Fruit fly (Drosophila melanogaster) whole organism, wandering third instar larva: ENCODE results near the gene armi.

ENCODE experiments used
- Abd-B ChIP-seq: fragments of >200 bp; optimal IDR thresholded peaks from 2 replicates; lab custom pipeline; 2017; ENCODE audit warnings: missing biosample characterization, missing genetic modification characterization
- CG32264 ChIP-seq: fragments of 200-800 bp; sonication (Bioruptor generic); optimal IDR thresholded peaks from 2 replicates; lab custom pipeline; 2016; ENCODE audit warnings: missing biosample characterization, missing genetic modification characterization
- CG9705 ChIP-seq: fragments of 200-800 bp; sonication (Bioruptor generic); optimal IDR thresholded peaks from 2 replicates; lab custom pipeline; 2018; ENCODE audit warnings: missing biosample characterization, mild to moderate bottlenecking, missing genetic modification characterization
- CrebA ChIP-seq: fragments of 200-800 bp; sonication (Bioruptor generic); optimal IDR thresholded peaks from 2 replicates; lab custom pipeline; 2016; ENCODE audit warnings: missing biosample characterization, mild to moderate bottlenecking, missing genetic modification characterization, borderline replicate concordance
- Dfd ChIP-seq: fragments of >200 bp; optimal IDR thresholded peaks from 2 replicates; lab custom pipeline; 2017; ENCODE audit warnings: missing biosample characterization, missing genetic modification characterization
- Dif ChIP-seq: fragments of 200-275, 200-300 bp; sonication (Bioruptor generic); optimal IDR thresholded peaks from 2 replicates; lab custom pipeline; 2018; ENCODE audit warnings: missing biosample characterization, missing genetic modification characterization; ENCODE audit not compliant: partially characterized antibody
- GATAd ChIP-seq: sonication (Bioruptor generic); optimal IDR thresholded peaks from 2 replicates; lab custom pipeline; 2016; ENCODE audit warnings: missing biosample characterization, missing genetic modification characterization
- HLH106 ChIP-seq: fragments of 200-800 bp; optimal IDR thresholded peaks from 3 replicates; lab custom pipeline; 2019; ENCODE audit warnings: missing biosample characterization, mild to moderate bottlenecking, missing genetic modification characterization, moderate library complexity
- Hnf4 ChIP-seq: fragments of 200-800 bp; sonication (Bioruptor generic); optimal IDR thresholded peaks from 2 replicates; lab custom pipeline; 2016; ENCODE audit warnings: missing biosample characterization, mild to moderate bottlenecking, missing genetic modification characterization
- Hr78 ChIP-seq: fragments of >200 bp; optimal IDR thresholded peaks from 2 replicates; lab custom pipeline; 2017; ENCODE audit warnings: missing biosample characterization, missing genetic modification characterization
- Hr83 ChIP-seq: fragments of 200-300 bp; sonication (Bioruptor generic); optimal IDR thresholded peaks from 2 replicates; lab custom pipeline; 2016; ENCODE audit warnings: missing biosample characterization, mild to moderate bottlenecking, missing genetic modification characterization, moderate library complexity; ENCODE audit not compliant: poor library complexity, severe bottlenecking
- Jra ChIP-seq: sonication (Bioruptor generic); optimal IDR thresholded peaks from 2 replicates; lab custom pipeline; 2016; ENCODE audit warnings: missing biosample characterization, missing genetic modification characterization
- Mio ChIP-seq: sonication (Bioruptor generic); optimal IDR thresholded peaks from 2 replicates; lab custom pipeline; 2016; ENCODE audit warnings: missing biosample characterization, missing genetic modification characterization
- Myc ChIP-seq: fragments of >200 bp; optimal IDR thresholded peaks from 2 replicates; lab custom pipeline; 2017
- N ChIP-seq: fragments of >200 bp; optimal IDR thresholded peaks from 2 replicates; lab custom pipeline; 2018; ENCODE audit warnings: missing biosample characterization, missing external identifiers, missing genetic modification characterization
- OdsH ChIP-seq: fragments of 200-800 bp; sonication (Bioruptor generic); optimal IDR thresholded peaks from 2 replicates; lab custom pipeline; 2016; ENCODE audit warnings: missing biosample characterization, mild to moderate bottlenecking, missing genetic modification characterization
- Rel ChIP-seq, 2 experiments: fragments of 200-800 bp; sonication (Bioruptor generic) in 1 of 2; optimal IDR thresholded peaks; 2 replicates in 1 of 2; 3 replicates in 1 of 2; lab custom pipeline; 2016 to 2019; ENCODE audit warnings: mild to moderate bottlenecking in 2 of 2, missing biosample characterization in 2 of 2, missing genetic modification characterization in 2 of 2, moderate library complexity in 1 of 2
- Sp1 ChIP-seq: fragments of 200-800 bp; sonication (Bioruptor generic); optimal IDR thresholded peaks from 3 replicates; lab custom pipeline; 2019; ENCODE audit warnings: missing biosample characterization, mild to moderate bottlenecking, missing genetic modification characterization, moderate library complexity
- Vsx2 ChIP-seq: fragments of 200-300, 225-300 bp; sonication (Bioruptor generic); optimal IDR thresholded peaks from 2 replicates; lab custom pipeline; 2018; ENCODE audit warnings: missing biosample characterization, missing genetic modification characterization; ENCODE audit not compliant: partially characterized antibody
- br ChIP-seq: fragments of 200-800 bp; sonication (Bioruptor generic); optimal IDR thresholded peaks from 2 replicates; lab custom pipeline; 2016; ENCODE audit warnings: missing biosample characterization, missing genetic modification characterization
- brk ChIP-seq: fragments of 200-800 bp; sonication (Bioruptor generic); optimal IDR thresholded peaks from 2 replicates; lab custom pipeline; 2016; ENCODE audit warnings: missing biosample characterization, mild to moderate bottlenecking, missing genetic modification characterization
- dl ChIP-seq, 2 experiments: fragments of 175-275, 200-275 bp in 1 of 2; fragments of 200-275 bp in 1 of 2; sonication (Bioruptor generic); optimal IDR thresholded peaks; lab custom pipeline; 2018; ENCODE audit warnings: mild to moderate bottlenecking in 2 of 2, missing biosample characterization in 2 of 2, missing genetic modification characterization in 2 of 2, moderate library complexity in 2 of 2; ENCODE audit not compliant: partially characterized antibody in 2 of 2, insufficient read depth in 1 of 2
- dmrt93B ChIP-seq: fragments of 200-800 bp; sonication (Bioruptor generic); optimal IDR thresholded peaks from 2 replicates; lab custom pipeline; 2018; ENCODE audit warnings: missing biosample characterization, mild to moderate bottlenecking, missing genetic modification characterization
- dsf ChIP-seq: sonication (Bioruptor generic); optimal IDR thresholded peaks from 2 replicates; lab custom pipeline; 2016; ENCODE audit warnings: missing biosample characterization, missing genetic modification characterization, borderline replicate concordance
- ey ChIP-seq: fragments of 200-800 bp; sonication (Bioruptor generic); optimal IDR thresholded peaks from 2 replicates; lab custom pipeline; 2016; ENCODE audit warnings: missing biosample characterization, missing genetic modification characterization
- foxo ChIP-seq, 2 experiments: fragments of 200-800 bp; sonication (Bioruptor generic); optimal IDR thresholded peaks; 2 replicates in 1 of 2; 3 replicates in 1 of 2; lab custom pipeline; 2016 to 2017; ENCODE audit warnings: missing biosample characterization in 2 of 2, missing genetic modification characterization in 2 of 2
- fru ChIP-seq: fragments of 200-800 bp; sonication (Bioruptor generic); optimal IDR thresholded peaks from 3 replicates; lab custom pipeline; 2016; ENCODE audit warnings: missing biosample characterization, mild to moderate bottlenecking, missing genetic modification characterization
- h ChIP-seq: fragments of 200-800 bp; sonication (Bioruptor generic); optimal IDR thresholded peaks from 3 replicates; lab custom pipeline; 2016; ENCODE audit warnings: missing biosample characterization, mild to moderate bottlenecking, missing genetic modification characterization
- jim ChIP-seq: fragments of 175-275, 200-325 bp; sonication (Bioruptor generic); optimal IDR thresholded peaks from 2 replicates; lab custom pipeline; 2016; ENCODE audit warnings: missing biosample characterization, mild to moderate bottlenecking, missing genetic modification characterization
- lola ChIP-seq: fragments of >200 bp; optimal IDR thresholded peaks from 2 replicates; lab custom pipeline; 2017; ENCODE audit warnings: missing biosample characterization, missing genetic modification characterization
- pan ChIP-seq: fragments of >200 bp; optimal IDR thresholded peaks from 2 replicates; lab custom pipeline; 2017
- psq ChIP-seq: fragments of 200-800 bp; sonication (Bioruptor generic); optimal IDR thresholded peaks from 3 replicates; lab custom pipeline; 2017; ENCODE audit warnings: missing biosample characterization, mild to moderate bottlenecking, missing genetic modification characterization, moderate library complexity
- rgr ChIP-seq: fragments of 200-800 bp; sonication (Bioruptor generic); optimal IDR thresholded peaks from 3 replicates; lab custom pipeline; 2016; ENCODE audit warnings: missing biosample characterization, mild to moderate bottlenecking, missing genetic modification characterization
- sage ChIP-seq: fragments of 200-800 bp; sonication (Bioruptor generic); optimal IDR thresholded peaks from 2 replicates; lab custom pipeline; 2016; ENCODE audit warnings: missing biosample characterization, mild to moderate bottlenecking, missing genetic modification characterization
- sv ChIP-seq: fragments of 200-800 bp; sonication (Bioruptor generic); optimal IDR thresholded peaks from 3 replicates; lab custom pipeline; 2016; ENCODE audit warnings: missing biosample characterization, missing genetic modification characterization
- tai ChIP-seq: sonication (Bioruptor generic); optimal IDR thresholded peaks from 2 replicates; lab custom pipeline; 2016; ENCODE audit warnings: missing biosample characterization, missing genetic modification characterization
- usp ChIP-seq: fragments of >200 bp; optimal IDR thresholded peaks from 2 replicates; lab custom pipeline; 2017; ENCODE audit warnings: missing biosample characterization, missing genetic modification characterization
- woc ChIP-seq: sonication (Bioruptor generic); optimal IDR thresholded peaks from 2 replicates; lab custom pipeline; 2016; ENCODE audit warnings: missing biosample characterization, mild to moderate bottlenecking, missing genetic modification characterization

The armi gene

DNA sequence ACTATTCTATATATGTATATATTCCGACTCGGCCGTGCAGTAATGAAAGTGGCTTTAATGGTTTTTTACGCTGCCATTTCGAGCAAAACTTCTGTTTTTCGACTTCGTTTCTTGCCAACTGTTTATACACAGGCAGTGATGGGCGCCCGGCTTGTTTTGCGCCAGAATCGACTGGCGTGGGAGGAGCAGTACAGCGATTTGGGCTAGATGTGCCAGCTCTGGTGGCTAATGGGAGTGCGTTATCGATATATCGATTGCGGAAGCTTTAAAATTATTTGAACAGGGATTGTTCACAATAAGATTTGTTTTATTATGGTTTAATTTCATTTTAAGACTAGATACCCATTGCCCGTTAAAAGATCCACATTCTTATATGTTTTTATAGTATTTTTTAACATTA, 10.1 kb downstream of the armi start, which contains the start of gene CG14971 (continued):
- peak; percentile 6 for TF ChIP-seq CG9705
- TF ChIP-seq Mio (GFP tag; lab: Kevin White, UChicago) = no peak
- peak; percentile 38 for TF ChIP-seq Sp1 (GFP tag; lab: Kevin White, UChicago)

- TF ChIP-seq Dif (GFP tag; lab: Kevin White, UChicago) (no peak), lola (GFP tag; lab: Kevin White, UChicago) (no peak), sage (GFP tag; lab: Kevin White, UChicago) (peak; percentile 3)
- TF ChIP-seq, all 38 proteins: peak for 1
These were observed 11.0 kb downstream of the armi start, which contains the start of the genes CG32267 and CG42324 for dm6 chr3L:3472063-3472528. Gene CG32267, minus strand, starts transcription at chr3L:3472113. Gene CG42324, plus strand, starts transcription at chr3L:3472447.

dm6 chr3L:3472786-3473185, 11.7 kb downstream of the armi start:
- TF ChIP-seq dl (GFP tag; optimal IDR thresholded peaks at IDR 0.05; lab: Kevin White, UChicago; ENCODE audit: insufficient read depth in 1 of 2, partially characterized antibody in 2 of 2) (no peak), CG32264 (GFP tag; lab: Kevin White, UChicago) (no peak), Vsx2 (GFP tag; lab: Kevin White, UChicago) (no peak), lola (GFP tag; lab: Kevin White, UChicago) (no peak), dmrt93B (no peak), Hr83 (GFP tag; lab: Kevin White, UChicago) (no peak), rgr (GFP tag; lab: Kevin White, UChicago) (peak; percentile 57), sage (GFP tag; lab: Kevin White, UChicago) (no peak), pan (lab: Kevin White, UChicago) (no peak), Hr78 (no peak), Abd-B (GFP tag; lab: Kevin White, UChicago) (no peak), CrebA (GFP tag; lab: Kevin White, UChicago) (no peak), sv (peak; percentile 48), br (GFP tag; lab: Kevin White, UChicago) (peak; percentile 21), Rel (GFP tag; optimal IDR thresholded peaks at IDR 0.05; lab: Kevin White, UChicago) (no peak), Rel (tag; optimal IDR thresholded peaks at IDR 0.05; lab: Kevin White, UChicago) (no peak), Dfd (GFP tag; lab: Kevin White, UChicago) (no peak), Dif (GFP tag; lab: Kevin White, UChicago) (no peak), brk (GFP tag; lab: Kevin White, UChicago) (no peak), Sp1 (GFP tag; lab: Kevin White, UChicago) (peak; percentile 53), jim (GFP tag; lab: Kevin White, UChicago) (no peak), Myc (lab: Kevin White, UChicago) (no peak), woc (GFP tag; lab: Kevin White, UChicago) (no peak), OdsH (peak; percentile 63), N (GFP tag; lab: Kevin White, UChicago) (no peak), ey (GFP tag; lab: Kevin White, UChicago) (peak; percentile 37), HLH106 (tag; lab: Kevin White, UChicago) (peak; percentile 47), fru (GFP tag; lab: Kevin White, UChicago) (peak; percentile 60), Hnf4 (peak; percentile 45), GATAd (GFP tag; lab: Kevin White, UChicago) (no peak), tai (GFP tag; lab: Kevin White, UChicago) (no peak), psq (GFP tag; lab: Kevin White, UChicago) (no peak), CG9705 (no peak), usp (GFP tag; lab: Kevin White, UChicago) (no peak), Jra (no peak), Mio (GFP tag; lab: Kevin White, UChicago) (no peak), dsf (GFP tag; lab: Kevin White, UChicago) (no peak), foxo (GFP tag; optimal IDR thresholded peaks at IDR 0.05; lab: Kevin White, UChicago) (peak in 1 of 2 experiments; percentile 63), h (GFP tag; lab: Kevin White, UChicago) (peak; percentile 56)
- TF ChIP-seq, all 38 proteins: peak for 11
